Fruit fly (Drosophila melanogaster): ENCODE measurements around the gene MRP.

The MRP gene

DNA sequence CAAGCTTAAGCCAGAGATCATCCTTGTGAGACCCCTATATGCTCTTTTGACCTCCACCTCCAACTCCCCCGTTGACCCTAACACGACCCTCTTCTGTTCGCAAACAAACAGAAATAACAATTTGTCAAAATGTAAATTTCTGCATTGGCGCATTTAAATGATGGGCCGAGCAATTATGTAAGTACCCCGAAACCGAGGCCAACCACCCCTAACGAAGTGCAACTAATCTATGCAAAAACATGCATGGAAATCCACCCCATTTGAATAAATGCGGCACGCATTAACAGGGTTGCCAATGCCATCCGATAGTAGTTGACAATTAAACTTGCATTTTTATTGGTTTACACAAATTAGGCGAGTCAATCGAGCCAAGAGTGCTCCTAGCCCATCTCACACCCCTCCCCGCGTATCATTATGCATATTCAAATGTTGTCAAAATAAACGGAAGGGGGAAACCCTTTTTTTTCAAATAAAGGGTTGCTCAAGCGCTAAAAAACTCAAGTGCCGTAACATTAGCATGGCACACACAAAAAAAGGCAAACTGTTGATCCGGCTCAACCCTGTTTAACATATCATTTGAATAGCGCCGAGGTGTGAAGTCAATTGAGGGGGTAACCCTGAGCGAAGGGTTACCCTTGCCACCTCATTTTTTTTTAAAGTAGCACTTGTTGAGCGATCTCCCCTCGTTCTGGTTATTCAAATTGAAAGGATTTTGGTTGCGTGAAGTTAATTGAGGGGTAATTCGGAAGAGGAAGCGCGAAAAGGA lies 37.1 kb upstream of the MRP start:
- TF ChIP-seq cic (GFP tag; optimal IDR thresholded peaks at IDR 0.05) (no peak), CG14711 (tag; optimal IDR thresholded peaks at IDR 0.05) (no peak), ovo (GFP tag; optimal IDR thresholded peaks at IDR 0.05) (no peak), CG5204 (GFP tag; optimal IDR thresholded peaks at IDR 0.05) (no peak), cnc (optimal IDR thresholded peaks at IDR 0.05) (no peak), Clk (GFP tag; optimal IDR thresholded peaks at IDR 0.05) (no peak), CG7045 (GFP tag; optimal IDR thresholded peaks at IDR 0.05) (no peak), CG11617 (GFP tag; optimal IDR thresholded peaks at IDR 0.05) (no peak), CG33017 (tag; optimal IDR thresholded peaks at IDR 0.05) (no peak), kay (GFP tag; ENCODE audit: borderline replicate concordance) (no peak), CG12768 (GFP tag; optimal IDR thresholded peaks at IDR 0.05) (no peak), Mnt (GFP tag; optimal IDR thresholded peaks at IDR 0.05) (no peak)

dm6 chr2L:12686811-12687210 lies 32.0 kb upstream of the MRP start:
- no peak for TF ChIP-seq cic (GFP tag; optimal IDR thresholded peaks at IDR 0.05)
- no peak for TF ChIP-seq CG7045 (GFP tag; optimal IDR thresholded peaks at IDR 0.05)
- TF ChIP-seq Mnt (GFP tag; optimal IDR thresholded peaks at IDR 0.05), result no peak
- no peak for TF ChIP-seq CG11617 (GFP tag; optimal IDR thresholded peaks at IDR 0.05)
- TF ChIP-seq bab1 (GFP tag; optimal IDR thresholded peaks at IDR 0.05), result no peak
- TF ChIP-seq kay (GFP tag; ENCODE audit: borderline replicate concordance), result no peak
- TF ChIP-seq Hr96 (GFP tag; optimal IDR thresholded peaks at IDR 0.05), result no peak
- no peak for TF ChIP-seq CG1620 (GFP tag; optimal IDR thresholded peaks at IDR 0.05)
- TF ChIP-seq CG33017 (tag; optimal IDR thresholded peaks at IDR 0.05), result no peak
- no peak for TF ChIP-seq Clk (GFP tag; optimal IDR thresholded peaks at IDR 0.05)
- no peak for TF ChIP-seq Crg-1 (GFP tag; optimal IDR thresholded peaks at IDR 0.05)
- no peak for TF ChIP-seq toe (GFP tag; optimal IDR thresholded peaks at IDR 0.05)
- TF ChIP-seq CG7101 (tag; optimal IDR thresholded peaks at IDR 0.05), result no peak
- no peak for TF ChIP-seq CG5204 (GFP tag; optimal IDR thresholded peaks at IDR 0.05)

DNA sequence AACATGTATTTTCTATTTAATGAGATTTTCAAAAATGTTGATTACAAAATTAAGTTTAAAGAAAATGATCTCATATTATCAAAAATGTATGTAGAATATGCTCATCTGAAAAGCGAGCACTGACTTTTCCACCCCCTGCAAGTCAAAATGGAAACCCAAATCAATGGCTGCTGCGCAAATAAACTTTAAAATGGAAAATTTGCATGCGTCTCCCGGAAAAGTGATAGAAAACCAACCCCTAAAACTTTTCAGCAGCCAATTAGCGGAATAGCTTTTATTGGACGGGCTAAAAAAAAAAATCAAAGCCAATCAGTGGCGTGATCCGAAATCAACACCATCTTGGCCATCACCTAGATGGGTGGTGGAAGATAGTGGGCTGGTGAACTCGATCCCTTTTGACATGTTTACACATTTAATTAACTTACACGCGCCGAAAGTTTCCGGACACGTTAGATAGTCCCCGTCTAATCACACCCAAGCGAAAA lies 29.5 kb upstream of the MRP start:
- TF ChIP-seq CG12768 (GFP tag; optimal IDR thresholded peaks at IDR 0.05) (no peak), CG7045 (GFP tag; optimal IDR thresholded peaks at IDR 0.05) (no peak), tj (GFP tag; optimal IDR thresholded peaks at IDR 0.05) (no peak), pad (GFP tag; optimal IDR thresholded peaks at IDR 0.05) (no peak), CG11617 (GFP tag; optimal IDR thresholded peaks at IDR 0.05) (no peak), Clk (GFP tag; optimal IDR thresholded peaks at IDR 0.05) (no peak), Crg-1 (GFP tag; optimal IDR thresholded peaks at IDR 0.05) (no peak), cnc (optimal IDR thresholded peaks at IDR 0.05) (no peak), ovo (GFP tag; optimal IDR thresholded peaks at IDR 0.05) (no peak)

DNA sequence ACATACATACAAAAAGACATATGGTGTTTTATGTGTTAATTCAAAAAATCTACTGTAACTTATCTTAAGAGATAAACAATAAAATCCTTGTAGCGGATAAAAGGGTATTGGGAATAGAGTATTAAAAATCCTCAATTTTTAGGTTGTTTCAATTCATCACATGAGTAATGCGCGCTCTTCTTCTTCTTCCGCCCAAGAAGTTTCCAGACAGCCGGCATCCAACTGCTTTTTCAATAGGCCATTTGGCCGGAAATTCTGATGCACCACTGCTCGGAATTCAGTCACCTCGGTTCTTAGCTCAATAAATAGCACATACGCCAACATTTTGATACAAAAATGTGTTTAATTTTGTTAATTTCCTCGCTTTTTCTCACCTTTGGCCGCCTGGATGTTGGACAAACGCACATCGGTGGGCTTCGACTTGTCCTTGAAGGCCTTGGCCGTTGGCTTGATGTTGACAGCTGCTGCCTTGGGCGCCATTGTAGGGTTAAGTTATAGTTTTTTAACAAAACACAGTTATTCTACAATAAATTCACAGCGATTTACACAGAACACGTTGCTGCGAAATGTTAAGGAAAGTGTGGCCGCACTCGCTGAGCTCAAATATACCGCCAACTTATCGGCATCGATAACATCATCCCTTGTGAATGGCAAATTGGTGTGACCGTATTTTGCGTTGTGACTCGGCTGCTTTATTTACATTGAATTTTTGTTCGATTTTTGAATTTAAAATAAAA lies 26.3 kb upstream of the MRP start, which contains the start of the genes CCT4 and CG6153:
Gene CCT4 (minus strand): TSS at position 592 of the 737 bp plus-strand sequence.
Gene CG6153 (plus strand): TSS at position 651 of the 737 bp plus-strand sequence.
- TF ChIP-seq Mnt (GFP tag; optimal IDR thresholded peaks at IDR 0.05) (peak; percentile 75), cnc (optimal IDR thresholded peaks at IDR 0.05) (peak in 1 of 2 experiments; percentile 58), CG33017 (tag; optimal IDR thresholded peaks at IDR 0.05) (no peak), cic (GFP tag; optimal IDR thresholded peaks at IDR 0.05) (no peak)

DNA sequence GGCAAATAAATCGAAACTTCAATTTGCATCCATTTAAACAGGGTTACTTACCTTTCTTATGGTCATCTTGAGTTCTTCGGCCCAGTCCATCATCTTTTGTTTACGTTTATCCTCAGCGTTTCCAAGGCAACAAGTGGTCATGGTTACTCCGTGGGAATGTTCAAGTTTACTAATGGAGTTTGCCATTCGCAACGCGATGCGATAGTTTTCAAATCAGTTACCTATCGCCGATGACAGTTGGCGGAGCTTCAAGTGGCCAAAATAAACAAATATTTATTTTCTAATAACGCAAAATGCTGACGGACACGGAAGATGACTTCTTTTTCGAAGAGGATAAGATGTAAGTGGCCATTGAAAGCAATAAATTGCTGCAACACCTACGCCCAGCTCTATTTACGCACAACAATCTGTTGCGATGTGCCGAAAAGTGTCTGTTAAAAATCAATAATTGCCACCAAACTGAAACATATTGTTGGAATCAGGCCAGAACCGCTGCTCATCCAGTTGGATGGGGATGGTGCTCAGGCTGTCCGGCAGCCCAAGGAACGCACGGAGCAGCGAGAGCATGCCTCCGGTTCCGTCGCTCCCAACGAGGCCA lies 23.9 kb upstream of the MRP start, which contains the start of the genes IFT43 and PICK1:
Gene IFT43 (minus strand): TSS at position 166 of the 598 bp plus-strand sequence.
Gene PICK1 (plus strand): TSS at position 211 of the 598 bp plus-strand sequence.
- no peak for TF ChIP-seq bab1 (GFP tag; optimal IDR thresholded peaks at IDR 0.05)
- TF ChIP-seq CG12768 (GFP tag; optimal IDR thresholded peaks at IDR 0.05), result no peak
- TF ChIP-seq CG7045 (GFP tag; optimal IDR thresholded peaks at IDR 0.05), result no peak
- TF ChIP-seq CG7101 (tag; optimal IDR thresholded peaks at IDR 0.05), result no peak
- no peak for TF ChIP-seq Clk (GFP tag; optimal IDR thresholded peaks at IDR 0.05)
- no peak for TF ChIP-seq pad (GFP tag; optimal IDR thresholded peaks at IDR 0.05)
- TF ChIP-seq cic (GFP tag; optimal IDR thresholded peaks at IDR 0.05), result no peak
- TF ChIP-seq CG1620 (GFP tag; optimal IDR thresholded peaks at IDR 0.05), result no peak
- no peak for TF ChIP-seq ovo (GFP tag; optimal IDR thresholded peaks at IDR 0.05)
- TF ChIP-seq CG14711 (tag; optimal IDR thresholded peaks at IDR 0.05), result no peak
- no peak for TF ChIP-seq tj (GFP tag; optimal IDR thresholded peaks at IDR 0.05)
- TF ChIP-seq cnc (optimal IDR thresholded peaks at IDR 0.05), result no peak
- no peak for TF ChIP-seq CG5204 (GFP tag; optimal IDR thresholded peaks at IDR 0.05)
- no peak for TF ChIP-seq CG33017 (tag; optimal IDR thresholded peaks at IDR 0.05)
- TF ChIP-seq CG11617 (GFP tag; optimal IDR thresholded peaks at IDR 0.05), result no peak
- no peak for TF ChIP-seq Mnt (GFP tag; optimal IDR thresholded peaks at IDR 0.05)
- no peak for TF ChIP-seq Crg-1 (GFP tag; optimal IDR thresholded peaks at IDR 0.05)
- no peak for TF ChIP-seq Hr96 (GFP tag; optimal IDR thresholded peaks at IDR 0.05)

DNA sequence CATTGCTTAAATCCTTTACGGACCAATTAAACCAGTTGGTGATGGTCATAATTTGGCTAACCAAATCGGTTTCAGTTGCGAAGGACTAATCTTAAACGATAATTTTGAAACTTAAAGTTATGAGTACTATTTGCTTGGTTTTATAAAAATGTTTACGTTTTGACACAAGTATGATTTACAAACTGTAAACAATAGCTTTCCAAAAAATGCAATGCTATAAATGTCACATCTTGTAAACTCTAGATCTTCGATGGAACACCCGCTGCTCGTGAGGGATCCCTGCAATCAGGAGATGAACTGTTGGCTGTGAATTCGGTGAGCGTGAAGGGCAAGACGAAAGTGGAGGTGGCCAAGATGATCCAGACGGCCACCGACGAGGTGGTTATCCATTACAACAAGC lies 21.6 kb upstream of the MRP start, which contains the start of gene CG5781:
Gene CG5781 (minus strand): TSS at position 101 of the 400 bp plus-strand sequence.
- TF ChIP-seq CG7101 (tag; optimal IDR thresholded peaks at IDR 0.05) (no peak), pad (GFP tag; optimal IDR thresholded peaks at IDR 0.05) (no peak), cic (GFP tag; optimal IDR thresholded peaks at IDR 0.05) (no peak), Clk (GFP tag; optimal IDR thresholded peaks at IDR 0.05) (no peak), tj (GFP tag; optimal IDR thresholded peaks at IDR 0.05) (no peak), CG14711 (tag; optimal IDR thresholded peaks at IDR 0.05) (no peak), cnc (optimal IDR thresholded peaks at IDR 0.05) (no peak), Hr96 (GFP tag; optimal IDR thresholded peaks at IDR 0.05) (no peak), CG1620 (GFP tag; optimal IDR thresholded peaks at IDR 0.05) (no peak), CG33017 (tag; optimal IDR thresholded peaks at IDR 0.05) (no peak)
